Fruit fly (Drosophila melanogaster): ENCODE data around the gene CG43739.

Gene CG43739

dm6 chr2L:20922196-20923087, 3.7 kb upstream of the CG43739 start, which contains the start of gene Mtp (continued):
- TF ChIP-seq Hsf (GFP tag; optimal IDR thresholded peaks at IDR 0.05) = peak; percentile 85
- peak; percentile 79 for TF ChIP-seq Blimp-1 (GFP tag; optimal IDR thresholded peaks at IDR 0.05)
- TF ChIP-seq CG4424 (GFP tag; optimal IDR thresholded peaks at IDR 0.05) = peak; percentile 67
- peak; percentile 26; the same call in 1 of the 2 replicates for TF ChIP-seq MBD-R2 (GFP tag; IDR thresholded peaks at IDR 0.05)
- TF ChIP-seq tup (GFP tag; optimal IDR thresholded peaks at IDR 0.05) = peak; percentile 43
- peak; percentile 68 for TF ChIP-seq CG12659 (GFP tag; optimal IDR thresholded peaks at IDR 0.05)
- TF ChIP-seq ERR (GFP tag; optimal IDR thresholded peaks at IDR 0.05) = peak; percentile 80
- TF ChIP-seq CG9932 (GFP tag; IDR thresholded peaks at IDR 0.05) = peak; percentile 51
- peak; percentile 23 for TF ChIP-seq CG4854 (GFP tag; optimal IDR thresholded peaks at IDR 0.05)
- TF ChIP-seq Hmx (GFP tag; optimal IDR thresholded peaks at IDR 0.05) = peak; percentile 61
- peak; percentile 65 for TF ChIP-seq Asciz (GFP tag; optimal IDR thresholded peaks at IDR 0.05)
- peak; percentile 85 for TF ChIP-seq CG7786 (GFP tag; optimal IDR thresholded peaks at IDR 0.05)
- TF ChIP-seq bsh (GFP tag; optimal IDR thresholded peaks at IDR 0.05) = peak; percentile 65 to 82
- peak; percentile 57 for TF ChIP-seq NC2α (GFP tag; optimal IDR thresholded peaks at IDR 0.05)
- peak; percentile 17 for TF ChIP-seq Sry-δ (GFP tag; optimal IDR thresholded peaks at IDR 0.05)
- TF ChIP-seq CG16813 (GFP tag; IDR thresholded peaks at IDR 0.05; ENCODE audit: partially characterized antibody) = 0 out of 3 replicates have a peak, but pooled peaks have one; percentile 30
- TF ChIP-seq Dip2 (GFP tag; IDR thresholded peaks at IDR 0.05) = no peak
- peak; percentile 55 for TF ChIP-seq CG16815 (GFP tag; optimal IDR thresholded peaks at IDR 0.05)
- TF ChIP-seq CG4328 (GFP tag; optimal IDR thresholded peaks at IDR 0.05) = peak; percentile 44
- peak; percentile 78 for TF ChIP-seq CG30403 (GFP tag; optimal IDR thresholded peaks at IDR 0.05)
- peak; percentile 78 for TF ChIP-seq CG32767 (GFP tag; IDR thresholded peaks at IDR 0.05)
- TF ChIP-seq nmo (GFP tag; optimal IDR thresholded peaks at IDR 0.05) = peak; percentile 81
- TF ChIP-seq btn (GFP tag; optimal IDR thresholded peaks at IDR 0.05) = peak; percentile 60
- no peak for TF ChIP-seq C15 (GFP tag; IDR thresholded peaks at IDR 0.05)
- peak; percentile 75 for TF ChIP-seq kni (GFP tag; optimal IDR thresholded peaks at IDR 0.05)
- peak; percentile 34 for TF ChIP-seq nom (GFP tag; optimal IDR thresholded peaks at IDR 0.05)
- TF ChIP-seq CG18764 (GFP tag; optimal IDR thresholded peaks at IDR 0.05) = peak; percentile 24
- no peak for TF ChIP-seq zen (tag; optimal IDR thresholded peaks at IDR 0.05)
- no peak for TF ChIP-seq CG7963 (GFP tag; IDR thresholded peaks at IDR 0.05; ENCODE audit: partially characterized antibody)
- TF ChIP-seq CG6791 (GFP tag; IDR thresholded peaks at IDR 0.05; ENCODE audit: partially characterized antibody) = no peak
- peak; percentile 78 for TF ChIP-seq Oli (tag; optimal IDR thresholded peaks at IDR 0.05)
- TF ChIP-seq CG13624 (GFP tag; optimal IDR thresholded peaks at IDR 0.05) = peak; percentile 49
- peak; percentile 79 for TF ChIP-seq HmgZ (tag; optimal IDR thresholded peaks at IDR 0.05)

dm6 chr2L:20918056-20918674, 566 bp downstream of the CG43739 start:
- peak; percentile 20 for TF ChIP-seq Hey (tag; optimal IDR thresholded peaks at IDR 0.05)
- TF ChIP-seq CG14050 (GFP tag; IDR thresholded peaks at IDR 0.05) = peak; percentile 67
- TF ChIP-seq CkIIα-i1 (GFP tag; IDR thresholded peaks at IDR 0.05) = no peak
- TF ChIP-seq Dbx (GFP tag; IDR thresholded peaks at IDR 0.05) = no peak
- no peak for TF ChIP-seq CG1832 (GFP tag; optimal IDR thresholded peaks at IDR 0.05)
- TF ChIP-seq C15 (GFP tag; IDR thresholded peaks at IDR 0.05) = no peak
- peak; percentile 34 for TF ChIP-seq CG10431 (GFP tag; optimal IDR thresholded peaks at IDR 0.05)
- peak; percentile 75 for TF ChIP-seq B-H2 (GFP tag; optimal IDR thresholded peaks at IDR 0.05)
- TF ChIP-seq fd3F (GFP tag; optimal IDR thresholded peaks at IDR 0.05) = peak; percentile 53
- peak; percentile 24 for TF ChIP-seq schlank (tag; optimal IDR thresholded peaks at IDR 0.05)
- peak; percentile 54 for TF ChIP-seq pnt (GFP tag; optimal IDR thresholded peaks at IDR 0.05)
- TF ChIP-seq jumu (GFP tag; optimal IDR thresholded peaks at IDR 0.05) = peak; percentile 64
- peak; percentile 43 for TF ChIP-seq Usf (GFP tag; optimal IDR thresholded peaks at IDR 0.05)
- TF ChIP-seq bigmax (GFP tag; optimal IDR thresholded peaks at IDR 0.05) = no peak
- TF ChIP-seq CG11723 (GFP tag; optimal IDR thresholded peaks at IDR 0.05) = peak; percentile 73
- no peak for TF ChIP-seq br (optimal IDR thresholded peaks at IDR 0.05)
- TF ChIP-seq org-1 (GFP tag; optimal IDR thresholded peaks at IDR 0.05) = peak; percentile 67
